Fruit fly (Drosophila melanogaster) whole organism, prepupa: ENCODE measurements around the gene Irk1.

Experiments
- Blimp-1 ChIP-seq: fragments of 200-800 bp; sonication (Bioruptor generic); optimal IDR thresholded peaks from 3 replicates; lab custom pipeline; 2017; ENCODE audit warnings: missing biosample characterization, missing genetic modification characterization, mild to moderate bottlenecking, moderate library complexity, missing genetic modification reagents
- CG10669 ChIP-seq: fragments of 200-800 bp; sonication (Bioruptor generic); optimal IDR thresholded peaks from 3 replicates; lab custom pipeline; 2018; ENCODE audit warnings: missing biosample characterization, mild to moderate bottlenecking, missing genetic modification characterization, moderate library complexity
- CG11294 ChIP-seq: fragments of 200-800 bp; sonication (Bioruptor generic); IDR thresholded peaks from 2 replicates; pipeline ENCODE4 v1.3.6; 2022; ENCODE audit warnings: missing biosample characterization, missing genetic modification characterization
- CG11762 ChIP-seq: fragments of 200-800 bp; sonication (Bioruptor generic); optimal IDR thresholded peaks from 3 replicates; lab custom pipeline; 2016; ENCODE audit warnings: missing biosample characterization, missing genetic modification characterization; ENCODE audit not compliant: insufficient read depth
- CG11902 ChIP-seq: fragments of 200-800 bp; sonication (Bioruptor generic); optimal IDR thresholded peaks from 3 replicates; lab custom pipeline; 2016; ENCODE audit warnings: missing biosample characterization, missing genetic modification characterization
- CG15336 ChIP-seq: fragments of 200-800 bp; sonication (Bioruptor generic); IDR thresholded peaks from 2 replicates; pipeline ENCODE4 v1.3.6; 2022; ENCODE audit warnings: missing biosample characterization, missing genetic modification characterization
- CG1621 ChIP-seq: fragments of 200-800 bp; sonication (Bioruptor generic); optimal IDR thresholded peaks from 3 replicates; lab custom pipeline; 2018; ENCODE audit warnings: missing biosample characterization, mild to moderate bottlenecking, missing genetic modification characterization
- CG16779 ChIP-seq: fragments of 200-800 bp; sonication (Bioruptor generic); optimal IDR thresholded peaks from 3 replicates; lab custom pipeline; 2017; ENCODE audit warnings: missing biosample characterization, mild to moderate bottlenecking, missing genetic modification characterization
- CG3032 ChIP-seq: fragments of 200-800 bp; optimal IDR thresholded peaks from 2 replicates; lab custom pipeline; 2019; ENCODE audit warnings: missing biosample characterization, mild to moderate bottlenecking, missing genetic modification characterization, moderate library complexity
- CG31627 ChIP-seq: fragments of 200-800 bp; sonication (Bioruptor generic); optimal IDR thresholded peaks from 3 replicates; lab custom pipeline; 2016; ENCODE audit warnings: missing biosample characterization, missing genetic modification characterization
- CG32006 ChIP-seq: fragments of 200-800 bp; sonication (Bioruptor generic); optimal IDR thresholded peaks from 3 replicates; lab custom pipeline; 2017; ENCODE audit warnings: missing biosample characterization, mild to moderate bottlenecking, missing genetic modification characterization
- CG34406 ChIP-seq: fragments of 200-800 bp; sonication (Bioruptor generic); optimal IDR thresholded peaks from 3 replicates; lab custom pipeline; 2016; ENCODE audit warnings: missing biosample characterization, missing genetic modification characterization
- CG3919 ChIP-seq: fragments of 200-800 bp; sonication (Bioruptor generic); optimal IDR thresholded peaks from 3 replicates; lab custom pipeline; 2016; ENCODE audit warnings: missing biosample characterization, missing genetic modification characterization
- CG4318 ChIP-seq: fragments of 200-800 bp; sonication (Bioruptor generic); optimal IDR thresholded peaks from 3 replicates; lab custom pipeline; 2017; ENCODE audit warnings: missing biosample characterization, mild to moderate bottlenecking, missing genetic modification characterization
- CG6163 ChIP-seq: fragments of 200-800 bp; sonication (Bioruptor generic); IDR thresholded peaks from 3 replicates; pipeline ENCODE4 v1.3.6; 2022; ENCODE audit warnings: missing biosample characterization, missing genetic modification characterization
- CG6808 ChIP-seq: fragments of 200-800 bp; sonication (Bioruptor generic); optimal IDR thresholded peaks from 3 replicates; lab custom pipeline; 2017; ENCODE audit warnings: missing biosample characterization, missing genetic modification characterization, mild to moderate bottlenecking, moderate library complexity, missing genetic modification reagents
- CG7368 ChIP-seq: fragments of 200-800 bp; sonication (Bioruptor generic); optimal IDR thresholded peaks from 3 replicates; lab custom pipeline; 2016; ENCODE audit warnings: missing biosample characterization, missing genetic modification characterization
- CG8119 ChIP-seq: fragments of 200-800 bp; sonication (Bioruptor generic); IDR thresholded peaks from 3 replicates; pipeline ENCODE4 v1.3.6; 2022; ENCODE audit warnings: missing biosample characterization, missing genetic modification characterization
- CG8319 ChIP-seq: fragments of 200-800 bp; sonication (Bioruptor generic); optimal IDR thresholded peaks from 3 replicates; lab custom pipeline; 2016; ENCODE audit warnings: missing biosample characterization, missing genetic modification characterization
- CG8632 ChIP-seq: fragments of 200-800 bp; sonication (Bioruptor generic); optimal IDR thresholded peaks from 3 replicates; lab custom pipeline; 2016; ENCODE audit warnings: missing biosample characterization, missing genetic modification characterization
- CG9139 ChIP-seq: fragments of 200-800 bp; sonication (Bioruptor generic); optimal IDR thresholded peaks from 3 replicates; lab custom pipeline; 2017; ENCODE audit warnings: missing biosample characterization, mild to moderate bottlenecking, missing genetic modification characterization
- Eip75B ChIP-seq: fragments of 200-800 bp; sonication (Bioruptor generic); optimal IDR thresholded peaks from 3 replicates; lab custom pipeline; 2016; ENCODE audit warnings: missing biosample characterization, missing genetic modification characterization
- Eip78C ChIP-seq: fragments of 200-800 bp; sonication (Bioruptor generic); peaks from one replicate; lab custom pipeline; 2016; ENCODE audit warnings: missing biosample characterization, missing genetic modification characterization
- Ets21C ChIP-seq: fragments of 200-800 bp; sonication (Bioruptor generic); optimal IDR thresholded peaks from 3 replicates; lab custom pipeline; 2016; ENCODE audit warnings: missing biosample characterization, missing genetic modification characterization
- Hr38 ChIP-seq: sonication (Bioruptor generic); optimal IDR thresholded peaks from 2 replicates; lab custom pipeline; 2016; ENCODE audit warnings: missing biosample characterization, missing genetic modification characterization
- Hr39 ChIP-seq: fragments of 200-800 bp; sonication (Bioruptor generic); optimal IDR thresholded peaks from 2 replicates; lab custom pipeline; 2016; ENCODE audit warnings: missing biosample characterization, missing genetic modification characterization
- Lpt ChIP-seq: fragments of 200-800 bp; sonication (Bioruptor generic); optimal IDR thresholded peaks from 3 replicates; lab custom pipeline; 2016; ENCODE audit warnings: missing biosample characterization, missing genetic modification characterization
- Met ChIP-seq: fragments of 200-800 bp; sonication (Bioruptor generic); optimal IDR thresholded peaks from 3 replicates; lab custom pipeline; 2016; ENCODE audit warnings: missing biosample characterization, missing genetic modification characterization
- OdsH ChIP-seq: fragments of 200-800 bp; sonication (Bioruptor generic); optimal IDR thresholded peaks from 3 replicates; lab custom pipeline; 2016; ENCODE audit warnings: missing biosample characterization, missing genetic modification characterization
- Sox102F ChIP-seq: fragments of 200-800 bp; sonication (Bioruptor generic); optimal IDR thresholded peaks from 2 replicates; lab custom pipeline; 2016; ENCODE audit warnings: missing biosample characterization, mild to moderate bottlenecking, missing genetic modification characterization
- Sox14 ChIP-seq: fragments of 200-800 bp; sonication (Bioruptor generic); optimal IDR thresholded peaks from 3 replicates; lab custom pipeline; 2016; ENCODE audit warnings: missing biosample characterization, missing genetic modification characterization
- Sox15 ChIP-seq: fragments of 200-800 bp; sonication (Bioruptor generic); optimal IDR thresholded peaks from 3 replicates; lab custom pipeline; 2016; ENCODE audit warnings: missing biosample characterization, missing genetic modification characterization
- achi ChIP-seq: fragments of 200-800 bp; sonication (Bioruptor generic); optimal IDR thresholded peaks from 3 replicates; lab custom pipeline; 2016; ENCODE audit warnings: missing biosample characterization, missing genetic modification characterization
- dac ChIP-seq: fragments of 200-800 bp; sonication (Bioruptor generic); optimal IDR thresholded peaks from 2 replicates; lab custom pipeline; 2017; ENCODE audit warnings: missing biosample characterization, mild to moderate bottlenecking, missing genetic modification characterization
- eg ChIP-seq: fragments of 200-800 bp; sonication (Bioruptor generic); IDR thresholded peaks from 3 replicates; pipeline ENCODE4 v1.3.6; 2022; ENCODE audit warnings: missing biosample characterization, missing genetic modification characterization
- esn ChIP-seq: fragments of 200-800 bp; sonication (Bioruptor generic); optimal IDR thresholded peaks from 2 replicates; lab custom pipeline; 2016; ENCODE audit warnings: missing biosample characterization, mild to moderate bottlenecking, missing genetic modification characterization, moderate library complexity
- fd59A ChIP-seq: fragments of 200-800 bp; sonication (Bioruptor generic); optimal IDR thresholded peaks from 2 replicates; lab custom pipeline; 2017; ENCODE audit warnings: missing biosample characterization, mild to moderate bottlenecking, missing genetic modification characterization, missing genetic modification reagents
- fd85E ChIP-seq: fragments of 200-800 bp; sonication (Bioruptor generic); optimal IDR thresholded peaks from 3 replicates; lab custom pipeline; 2016; ENCODE audit warnings: missing biosample characterization, missing genetic modification characterization
- fkh ChIP-seq: fragments of 200-800 bp; sonication (Bioruptor generic); optimal IDR thresholded peaks from 3 replicates; lab custom pipeline; 2017; ENCODE audit warnings: missing biosample characterization, mild to moderate bottlenecking, missing genetic modification characterization, moderate library complexity
- lz ChIP-seq: fragments of 200-800 bp; sonication (Bioruptor generic); optimal IDR thresholded peaks from 3 replicates; lab custom pipeline; 2016; ENCODE audit warnings: missing biosample characterization, missing genetic modification characterization
- net ChIP-seq: fragments of 200-800 bp; sonication (Bioruptor generic); optimal IDR thresholded peaks from 3 replicates; lab custom pipeline; 2016; ENCODE audit warnings: missing biosample characterization, missing genetic modification characterization
- pdm3 ChIP-seq: fragments of 200-800 bp; sonication (Bioruptor generic); optimal IDR thresholded peaks from 3 replicates; lab custom pipeline; 2016; ENCODE audit warnings: missing biosample characterization, missing genetic modification characterization
- ss ChIP-seq, 2 experiments: fragments of 200-800 bp; sonication (Bioruptor generic); optimal IDR thresholded peaks; 2 replicates in 1 of 2; 3 replicates in 1 of 2; lab custom pipeline; 2017 to 2018; ENCODE audit warnings: mild to moderate bottlenecking in 2 of 2, missing biosample characterization in 2 of 2, missing genetic modification characterization in 2 of 2, moderate library complexity in 1 of 2
- svp ChIP-seq: fragments of 200-800 bp; sonication (Bioruptor generic); peaks from one replicate; lab custom pipeline; 2016; ENCODE audit warnings: missing biosample characterization, missing genetic modification characterization
- topi ChIP-seq: fragments of 200-800 bp; sonication (Bioruptor generic); optimal IDR thresholded peaks from 3 replicates; lab custom pipeline; 2016; ENCODE audit warnings: missing biosample characterization, missing genetic modification characterization
- vri ChIP-seq: fragments of 200-800 bp; sonication (Bioruptor generic); optimal IDR thresholded peaks from 3 replicates; lab custom pipeline; 2016; ENCODE audit warnings: missing biosample characterization, mild to moderate bottlenecking, missing genetic modification characterization

Irk1 gene

dm6 chr3R:23210243-23211215, 42.4 kb downstream of the Irk1 start (continued):
- TF ChIP-seq CG6808 (GFP tag; lab: Kevin White, UChicago) (no peak), CG15336 (GFP tag; lab: Robert Waterston, UW) (no peak), CG8119 (0 out of 3 replicates have a peak, but pooled peaks have one; percentile 16), fkh (GFP tag; lab: Kevin White, UChicago) (no peak), Hr39 (GFP tag; lab: Kevin White, UChicago) (no peak), eg (GFP tag; lab: Robert Waterston, UW) (peak; percentile 49; the same call in 1 of the 3 replicates), Blimp-1 (GFP tag; lab: Kevin White, UChicago) (no peak), CG6163 (GFP tag; lab: Robert Waterston, UW) (no peak), CG16779 (tag; lab: Kevin White, UChicago) (peak; percentile 63), CG11294 (GFP tag; lab: Robert Waterston, UW) (no peak)

- TF ChIP-seq CG1621 (tag; lab: Kevin White, UChicago): no peak
- TF ChIP-seq fd59A (GFP tag; lab: Kevin White, UChicago): no peak
- TF ChIP-seq CG11762: no peak
- peak; percentile 40 for TF ChIP-seq Eip75B (GFP tag; lab: Kevin White, UChicago)
- TF ChIP-seq CG34406: no peak
- peak; percentile 43 for TF ChIP-seq topi
- TF ChIP-seq CG3919 (GFP tag; lab: Kevin White, UChicago): peak; percentile 17
- TF ChIP-seq pdm3 (GFP tag; lab: Kevin White, UChicago): peak; percentile 28
- TF ChIP-seq Sox14: no peak
- no peak for TF ChIP-seq net (GFP tag; lab: Kevin White, UChicago)
- peak; percentile 41 for TF ChIP-seq CG8632
- no peak for TF ChIP-seq CG8119
- no peak for TF ChIP-seq CG11902 (GFP tag; lab: Kevin White, UChicago)
- peak; percentile 27 for TF ChIP-seq lz
- TF ChIP-seq Sox102F (GFP tag; lab: Kevin White, UChicago): peak; percentile 11
- peak; percentile 50; the same call in 1 of the 3 replicates for TF ChIP-seq CG6163 (GFP tag; lab: Robert Waterston, UW)
- peak; percentile 9 for TF ChIP-seq CG31627 (GFP tag; lab: Kevin White, UChicago)
- peak; percentile 43 for TF ChIP-seq Met (GFP tag; lab: Kevin White, UChicago)
- peak; percentile 16 for TF ChIP-seq esn (GFP tag; lab: Kevin White, UChicago)
- TF ChIP-seq ss (GFP tag; optimal IDR thresholded peaks at IDR 0.05; lab: Kevin White, UChicago): peak; percentile 42 to 58
- peak; percentile 16 for TF ChIP-seq CG3032 (tag; lab: Kevin White, UChicago)
- TF ChIP-seq fd85E: no peak
- TF ChIP-seq OdsH: peak; percentile 23
- no peak for TF ChIP-seq Lpt (GFP tag; lab: Kevin White, UChicago)
- no peak for TF ChIP-seq CG15336 (GFP tag; lab: Robert Waterston, UW)
- peak; percentile 89 for TF ChIP-seq Eip78C
- TF ChIP-seq svp: peak; percentile 84
- no peak for TF ChIP-seq CG8319 (GFP tag; lab: Kevin White, UChicago)
- TF ChIP-seq eg (GFP tag; lab: Robert Waterston, UW): no peak
- no peak for TF ChIP-seq vri (GFP tag; lab: Kevin White, UChicago)
- no peak for TF ChIP-seq CG4318 (GFP tag; lab: Kevin White, UChicago)
- TF ChIP-seq Hr39 (GFP tag; lab: Kevin White, UChicago): peak; percentile 9
- peak; percentile 34 for TF ChIP-seq CG6808 (GFP tag; lab: Kevin White, UChicago)
- no peak for TF ChIP-seq CG9139 (GFP tag; lab: Kevin White, UChicago)
- no peak for TF ChIP-seq Sox15 (GFP tag; lab: Kevin White, UChicago)
- TF ChIP-seq Hr38: no peak
- no peak for TF ChIP-seq Blimp-1 (GFP tag; lab: Kevin White, UChicago)
- peak; percentile 21 for TF ChIP-seq fkh (GFP tag; lab: Kevin White, UChicago)
- peak; percentile 47 for TF ChIP-seq CG10669
- TF ChIP-seq Ets21C: no peak
- no peak for TF ChIP-seq CG7368 (GFP tag; lab: Kevin White, UChicago)
- TF ChIP-seq dac (GFP tag; lab: Kevin White, UChicago): no peak
- TF ChIP-seq CG32006 (GFP tag; lab: Kevin White, UChicago): peak; percentile 25
- TF ChIP-seq achi (GFP tag; lab: Kevin White, UChicago): peak; percentile 26
These were observed 43.7 kb downstream of the Irk1 start for dm6 chr3R:23211745-23212254.
